Fruit fly (Drosophila melanogaster) whole organism, embryonic: ENCODE measurements around the gene SpdS.

ENCODE experiments used
- CG11504 ChIP-seq: fragments of 200-800 bp; sonication (Bioruptor generic); optimal IDR thresholded peaks from 3 replicates; lab custom pipeline; 2019; ENCODE audit warnings: missing biosample characterization, mild to moderate bottlenecking, missing genetic modification characterization, moderate library complexity
- CG12071 ChIP-seq: fragments of 200-800 bp; sonication (Bioruptor generic); optimal IDR thresholded peaks from 3 replicates; lab custom pipeline; 2018; ENCODE audit warnings: missing biosample characterization, mild to moderate bottlenecking, missing genetic modification characterization
- CG1233 ChIP-seq: fragments of 200-800 bp; sonication (Bioruptor generic); optimal IDR thresholded peaks from 4 replicates; lab custom pipeline; 2018; ENCODE audit warnings: missing biosample characterization, mild to moderate bottlenecking, missing genetic modification characterization
- CG15696 ChIP-seq: fragments of 200-800 bp; sonication (Bioruptor generic); optimal IDR thresholded peaks from 2 replicates; lab custom pipeline; 2019; ENCODE audit warnings: missing biosample characterization, mild to moderate bottlenecking, missing genetic modification characterization, moderate library complexity
- D ChIP-seq, 2 experiments: fragments of 200-800 bp in 1 of 2; fragments of >200 bp in 1 of 2; sonication (Bioruptor generic) in 1 of 2; optimal IDR thresholded peaks; 2 replicates in 1 of 2; 3 replicates in 1 of 2; lab custom pipeline; 2017; ENCODE audit warnings: mild to moderate bottlenecking in 1 of 2, missing biosample characterization in 1 of 2, missing genetic modification characterization in 1 of 2, missing genetic modification reagents in 1 of 2
- D19A ChIP-seq: fragments of 200-800 bp; optimal IDR thresholded peaks from 3 replicates; lab custom pipeline; 2019; ENCODE audit warnings: missing biosample characterization, mild to moderate bottlenecking, missing genetic modification characterization, moderate library complexity
- Elba2 ChIP-seq: fragments of 200-800 bp; sonication (Bioruptor generic); optimal IDR thresholded peaks from 3 replicates; lab custom pipeline; 2016; ENCODE audit warnings: missing biosample characterization, missing genetic modification characterization
- Kr ChIP-seq: fragments of 200-800 bp; sonication (Bioruptor generic); optimal IDR thresholded peaks from 2 replicates; lab custom pipeline; 2017; ENCODE audit warnings: missing biosample characterization, mild to moderate bottlenecking, missing genetic modification characterization
- Med ChIP-seq: fragments of 200-800 bp; sonication (Bioruptor generic); peaks from one replicate; lab custom pipeline; 2016; ENCODE audit warnings: missing biosample characterization, missing genetic modification characterization, mild to moderate bottlenecking, inconsistent platforms, moderate library complexity
- NK7.1 ChIP-seq: fragments of 200-800 bp; sonication (Bioruptor generic); optimal IDR thresholded peaks from 3 replicates; lab custom pipeline; 2016; ENCODE audit warnings: missing biosample characterization, missing genetic modification characterization
- Sin3A ChIP-seq: fragments of >200 bp; optimal IDR thresholded peaks from 2 replicates; lab custom pipeline; 2018
- Ssrp ChIP-seq: fragments of 200-800 bp; sonication (Bioruptor generic); optimal IDR thresholded peaks from 2 replicates; lab custom pipeline; 2018; ENCODE audit warnings: missing biosample characterization, mild to moderate bottlenecking, missing genetic modification characterization, moderate library complexity
- Vsx1 ChIP-seq: fragments of 200-800 bp; sonication (Bioruptor generic); optimal IDR thresholded peaks from 2 replicates; lab custom pipeline; 2017; ENCODE audit warnings: missing biosample characterization, mild to moderate bottlenecking, missing genetic modification characterization, missing genetic modification reagents
- cad ChIP-seq: fragments of >200 bp; optimal IDR thresholded peaks from 2 replicates; lab custom pipeline; 2017; ENCODE audit warnings: missing biosample characterization, missing genetic modification characterization
- disco-r ChIP-seq: fragments of 200-800 bp; sonication (Bioruptor generic); optimal IDR thresholded peaks from 2 replicates; lab custom pipeline; 2016; ENCODE audit warnings: missing biosample characterization, missing genetic modification characterization
- dmrt11E ChIP-seq: fragments of 200-800 bp; sonication (Bioruptor generic); optimal IDR thresholded peaks from 3 replicates; lab custom pipeline; 2018; ENCODE audit warnings: missing biosample characterization, mild to moderate bottlenecking, missing genetic modification characterization, moderate library complexity
- fd3F ChIP-seq: fragments of 200-800 bp; sonication (Bioruptor generic); optimal IDR thresholded peaks from 2 replicates; lab custom pipeline; 2018; ENCODE audit warnings: missing biosample characterization, mild to moderate bottlenecking, missing genetic modification characterization, moderate library complexity
- gem ChIP-seq: fragments of 200-800 bp; sonication (Bioruptor generic); optimal IDR thresholded peaks from 2 replicates; lab custom pipeline; 2019; ENCODE audit warnings: missing biosample characterization, mild to moderate bottlenecking, missing genetic modification characterization, moderate library complexity
- grn ChIP-seq: fragments of 200-800 bp; sonication (Bioruptor generic); optimal IDR thresholded peaks from 3 replicates; lab custom pipeline; 2017; ENCODE audit warnings: missing biosample characterization, missing genetic modification characterization
- gsb-n ChIP-seq: fragments of 200-800 bp; sonication (Bioruptor generic); optimal IDR thresholded peaks from 3 replicates; lab custom pipeline; 2018; ENCODE audit warnings: missing biosample characterization, mild to moderate bottlenecking, missing genetic modification characterization
- hth ChIP-seq: fragments of >200 bp; optimal IDR thresholded peaks from 2 replicates; lab custom pipeline; 2017; ENCODE audit warnings: inconsistent platforms
- jing ChIP-seq: fragments of 200-800 bp; sonication (Bioruptor generic); optimal IDR thresholded peaks from 2 replicates; lab custom pipeline; 2018; ENCODE audit warnings: missing biosample characterization, mild to moderate bottlenecking, missing genetic modification characterization
- kah ChIP-seq: fragments of 200-800 bp; sonication (Bioruptor generic); optimal IDR thresholded peaks from 2 replicates; lab custom pipeline; 2018; ENCODE audit warnings: missing biosample characterization, mild to moderate bottlenecking, missing genetic modification characterization
- kni ChIP-seq: fragments of 200-800 bp; sonication (Bioruptor generic); optimal IDR thresholded peaks from 3 replicates; lab custom pipeline; 2017; ENCODE audit warnings: mild to moderate bottlenecking, missing biosample characterization, missing genetic modification reagents, missing genetic modification characterization
- mam ChIP-seq: fragments of 200-800 bp; sonication (Bioruptor generic); optimal IDR thresholded peaks from 3 replicates; lab custom pipeline; 2016; ENCODE audit warnings: missing biosample characterization, missing genetic modification characterization
- nom ChIP-seq: fragments of 200-800 bp; sonication (Bioruptor generic); optimal IDR thresholded peaks from 2 replicates; lab custom pipeline; 2017; ENCODE audit warnings: missing biosample characterization, missing genetic modification characterization, mild to moderate bottlenecking, moderate library complexity, missing genetic modification reagents
- pan ChIP-seq, 4 experiments: fragments of >200 bp in 3 of 4; fragments of 200-800 bp in 1 of 4; sonication (Bioruptor generic) in 1 of 4; optimal IDR thresholded peaks in 3 of 4; IDR thresholded peaks in 1 of 4; 2 replicates each; pipeline versions ENCODE4 v1.3.6 to Lab custom; 2017 to 2022; ENCODE audit warnings: missing biosample characterization in 2 of 4, missing genetic modification characterization in 2 of 4, mixed read lengths in 1 of 4
- ro ChIP-seq: fragments of 200-800 bp; sonication (Bioruptor generic); IDR thresholded peaks from 2 replicates; pipeline ENCODE4 v1.3.6; 2022; ENCODE audit warnings: missing biosample characterization, missing genetic modification characterization
- sd ChIP-seq: fragments of 200-800 bp; sonication (Bioruptor generic); optimal IDR thresholded peaks from 3 replicates; lab custom pipeline; 2018; ENCODE audit warnings: missing biosample characterization, mild to moderate bottlenecking, missing genetic modification characterization, moderate library complexity
- sens ChIP-seq: fragments of 200-800 bp; sonication (Bioruptor generic); peaks from one replicate; lab custom pipeline; 2016; ENCODE audit warnings: missing biosample characterization, missing genetic modification characterization
- seq ChIP-seq: fragments of 200-800 bp; sonication (Bioruptor generic); IDR thresholded peaks from 2 replicates; pipeline ENCODE4 v1.3.6; 2022; ENCODE audit warnings: missing biosample characterization, missing genetic modification characterization
- sqz ChIP-seq: fragments of 200-800 bp; sonication (Bioruptor generic); optimal IDR thresholded peaks from 3 replicates; lab custom pipeline; 2018; ENCODE audit warnings: missing biosample characterization, mild to moderate bottlenecking, missing genetic modification characterization
- sug ChIP-seq: fragments of 200-800 bp; optimal IDR thresholded peaks from 2 replicates; lab custom pipeline; 2019; ENCODE audit warnings: missing biosample characterization, mild to moderate bottlenecking, missing genetic modification characterization, moderate library complexity
- tll ChIP-seq, 2 experiments: fragments of 200-800 bp in 1 of 2; fragments of >200 bp in 1 of 2; sonication (Bioruptor generic) in 1 of 2; optimal IDR thresholded peaks; 2 replicates each; lab custom pipeline; 2017 to 2019; ENCODE audit warnings: missing biosample characterization in 2 of 2, missing genetic modification characterization in 2 of 2, mild to moderate bottlenecking in 1 of 2, moderate library complexity in 1 of 2
- toy ChIP-seq: fragments of 200-800 bp; sonication (Bioruptor generic); IDR thresholded peaks from 2 replicates; pipeline ENCODE4 v1.3.6; 2022; ENCODE audit warnings: missing biosample characterization, missing genetic modification characterization
- trh ChIP-seq: fragments of 200-800 bp; sonication (Bioruptor generic); optimal IDR thresholded peaks from 2 replicates; lab custom pipeline; 2016; ENCODE audit warnings: missing biosample characterization, missing genetic modification characterization
- zen ChIP-seq: fragments of 200-800 bp; sonication (Bioruptor generic); optimal IDR thresholded peaks from 3 replicates; lab custom pipeline; 2018; ENCODE audit warnings: missing biosample characterization, mild to moderate bottlenecking, missing genetic modification characterization, moderate library complexity

Gene SpdS

DNA sequence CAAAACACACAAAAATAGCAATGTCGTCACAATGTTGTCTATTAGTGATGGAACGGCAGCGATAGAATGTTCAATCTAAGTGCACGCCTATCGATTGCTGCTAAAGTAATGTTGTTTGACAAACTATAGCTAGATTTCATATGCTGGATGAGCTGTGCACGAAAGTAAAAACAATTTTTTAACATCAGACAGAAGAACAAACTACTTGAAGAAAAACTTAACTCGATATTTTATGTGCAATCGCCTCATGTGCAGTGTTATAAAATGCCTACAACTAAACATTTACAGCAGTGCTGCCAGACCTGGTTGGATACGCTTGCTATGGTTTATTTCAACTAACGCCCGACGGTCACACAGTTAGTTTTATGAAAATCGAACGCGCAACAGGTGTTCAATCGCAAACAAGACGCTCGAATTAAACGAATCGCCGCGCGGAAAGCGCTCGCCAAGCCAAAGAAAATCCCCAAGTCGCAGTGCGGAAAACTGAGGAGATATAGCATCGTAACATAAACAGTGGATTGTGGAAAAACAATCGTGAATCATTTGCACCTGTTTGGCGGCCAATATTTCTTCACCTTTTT lies 40.4 kb upstream of the SpdS start, which contains the start of the genes bocks and CG8312 (continued):
- peak; percentile 35 for TF ChIP-seq CG1233 (GFP tag; lab: Kevin White, UChicago)
- TF ChIP-seq toy: no peak
- no peak for TF ChIP-seq hth (lab: Kevin White, UChicago)
- TF ChIP-seq mam: peak; percentile 65
- no peak for TF ChIP-seq pan (optimal IDR thresholded peaks at IDR 0.05; lab: Kevin White, UChicago)
- no peak for TF ChIP-seq pan (GFP tag; optimal IDR thresholded peaks at IDR 0.05 in 1 of 2, IDR thresholded peaks at IDR 0.05 in 1 of 2)
- TF ChIP-seq Ssrp (tag; lab: Kevin White, UChicago): no peak
- TF ChIP-seq disco-r (GFP tag; lab: Kevin White, UChicago): peak; percentile 15

DNA sequence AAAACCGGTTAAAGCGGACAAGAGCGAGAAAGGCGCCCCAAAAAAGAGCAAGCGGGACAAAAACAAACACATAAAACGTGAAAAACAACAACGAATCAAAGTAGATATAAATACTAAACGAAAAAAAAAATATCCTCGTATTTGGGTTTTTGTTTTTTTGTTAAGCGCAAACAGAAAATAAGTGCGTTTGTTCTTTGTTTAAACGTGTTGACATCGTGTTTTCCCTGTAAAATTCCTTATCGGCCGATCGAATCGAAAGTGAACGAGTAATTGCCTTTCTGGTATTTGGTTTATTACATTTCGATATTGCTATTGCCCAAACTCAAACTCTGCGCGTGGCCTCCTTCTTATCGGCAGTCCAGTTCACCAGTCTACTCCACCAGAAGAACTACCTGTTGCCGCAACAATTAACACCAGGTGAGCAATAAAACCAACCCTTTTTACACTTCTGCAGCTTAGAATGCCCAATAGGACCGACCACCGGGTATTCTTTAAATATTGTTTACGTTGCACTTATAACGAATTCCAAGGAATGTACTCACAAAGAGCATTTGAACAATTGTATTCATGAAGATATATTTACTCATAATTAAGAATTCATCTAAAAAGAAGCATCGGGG lies 39.6 kb upstream of the SpdS start:
- TF ChIP-seq trh (GFP tag; lab: Kevin White, UChicago) (no peak), kah (GFP tag; lab: Kevin White, UChicago) (peak; percentile 29), CG15696 (peak; percentile 3), grn (GFP tag; lab: Kevin White, UChicago) (peak; percentile 79), ro (no peak), sens (GFP tag; lab: Kevin White, UChicago) (peak; percentile 75), Kr (peak; percentile 63), CG11504 (peak; percentile 4), nom (GFP tag; lab: Kevin White, UChicago) (peak; percentile 16), Vsx1 (GFP tag; lab: Kevin White, UChicago) (peak; percentile 61), CG12071 (no peak), sug (tag; lab: Kevin White, UChicago) (peak; percentile 11), kni (GFP tag; lab: Kevin White, UChicago) (peak; percentile 43), D19A (tag; lab: Kevin White, UChicago) (peak; percentile 88), zen (tag; lab: Kevin White, UChicago) (peak; percentile 3), tll (GFP tag; optimal IDR thresholded peaks at IDR 0.05; lab: Kevin White, UChicago) (peak in 1 of 2 experiments; percentile 7), cad (GFP tag; lab: Kevin White, UChicago) (peak; percentile 53), jing (GFP tag; lab: Kevin White, UChicago) (no peak), D (optimal IDR thresholded peaks at IDR 0.05; lab: Kevin White, UChicago) (no peak), D (GFP tag; optimal IDR thresholded peaks at IDR 0.05; lab: Kevin White, UChicago) (peak; percentile 1), gem (tag; lab: Kevin White, UChicago) (peak; percentile 10), Med (GFP tag; lab: Kevin White, UChicago) (peak; percentile 71), seq (GFP tag; lab: Robert Waterston, UW) (no peak), sd (tag; lab: Kevin White, UChicago) (peak; percentile 71), Sin3A (no peak), Elba2 (GFP tag; lab: Kevin White, UChicago) (peak; percentile 89), NK7.1 (GFP tag; lab: Kevin White, UChicago) (no peak), dmrt11E (tag; lab: Kevin White, UChicago) (peak; percentile 14), fd3F (GFP tag; lab: Kevin White, UChicago) (no peak), gsb-n (tag; lab: Kevin White, UChicago) (peak; percentile 2), sqz (peak; percentile 56)
